Worm (Caenorhabditis elegans): ENCODE measurements around the gene frpr-5.

The frpr-5 gene

ce11 chrV:13575866-13576265, 40.0 kb upstream of the frpr-5 start:
- no peak for TF ChIP-seq lsy-2 (tag; optimal IDR thresholded peaks at IDR 0.05)
- TF ChIP-seq elt-3 (tag; optimal IDR thresholded peaks at IDR 0.05): no peak
- no peak for TF ChIP-seq ZK546.5 (tag; optimal IDR thresholded peaks at IDR 0.05)
- no peak for TF ChIP-seq ceh-82 (tag; optimal IDR thresholded peaks at IDR 0.05)
- TF ChIP-seq C34F6.9 (tag; optimal IDR thresholded peaks at IDR 0.05): no peak
- no peak for TF ChIP-seq zag-1 (tag; optimal IDR thresholded peaks at IDR 0.05)
- no peak for TF ChIP-seq nhr-12 (tag; optimal IDR thresholded peaks at IDR 0.05)

- TF ChIP-seq nhr-12 (tag; optimal IDR thresholded peaks at IDR 0.05): no peak
- TF ChIP-seq fos-1 (tag; optimal IDR thresholded peaks at IDR 0.05): peak; percentile 86
These were observed 35.9 kb upstream of the frpr-5 start, which contains the start of gene C50B8.4 for ce11 chrV:13571714-13572258. C50B8.4 (plus strand) TSS chrV:13572012.

- TF ChIP-seq nhr-21 (tag; optimal IDR thresholded peaks at IDR 0.05) (peak; percentile 11), Y55F3AM.14 (GFP tag; optimal IDR thresholded peaks at IDR 0.05) (no peak), skn-1 (tag; optimal IDR thresholded peaks at IDR 0.05) (no peak), sma-3 (GFP tag; optimal IDR thresholded peaks at IDR 0.05) (peak; percentile 42), elt-3 (tag; optimal IDR thresholded peaks at IDR 0.05) (no peak), aly-2 (tag; optimal IDR thresholded peaks at IDR 0.05) (no peak), lsy-2 (tag; optimal IDR thresholded peaks at IDR 0.05) (peak; percentile 10 to 68), ztf-11 (tag; optimal IDR thresholded peaks at IDR 0.05) (no peak), ceh-82 (tag; optimal IDR thresholded peaks at IDR 0.05) (no peak), mdl-1 (tag; optimal IDR thresholded peaks at IDR 0.05) (no peak), nhr-77 (tag; optimal IDR thresholded peaks at IDR 0.05) (no peak), nhr-11 (tag; optimal IDR thresholded peaks at IDR 0.05) (no peak), lin-13 (GFP tag; optimal IDR thresholded peaks at IDR 0.05) (peak; percentile 28), nhr-6 (tag; optimal IDR thresholded peaks at IDR 0.05) (no peak), sma-9 (GFP tag; optimal IDR thresholded peaks at IDR 0.05) (peak; percentile 50), sma-9 (tag; optimal IDR thresholded peaks at IDR 0.05) (no peak), snpc-4 (tag; optimal IDR thresholded peaks at IDR 0.05) (no peak), ceh-16 (tag; optimal IDR thresholded peaks at IDR 0.05) (no peak), ZK546.5 (tag; optimal IDR thresholded peaks at IDR 0.05) (no peak), blmp-1 (tag; optimal IDR thresholded peaks at IDR 0.05; ENCODE audit: insufficient read depth) (no peak), nhr-23 (tag; optimal IDR thresholded peaks at IDR 0.05) (no peak), gmeb-1 (tag; optimal IDR thresholded peaks at IDR 0.05) (peak; percentile 74), unc-55 (GFP tag; optimal IDR thresholded peaks at IDR 0.05) (peak; percentile 78), mbf-1 (tag; optimal IDR thresholded peaks at IDR 0.05) (no peak), fos-1 (tag; optimal IDR thresholded peaks at IDR 0.05) (peak; percentile 42), nhr-129 (tag; optimal IDR thresholded peaks at IDR 0.05) (peak; percentile 40), F13H6.1 (tag; optimal IDR thresholded peaks at IDR 0.05) (peak; percentile 31), unc-39 (tag; optimal IDR thresholded peaks at IDR 0.05) (no peak), ztf-4 (tag; optimal IDR thresholded peaks at IDR 0.05) (no peak), C34F6.9 (tag; optimal IDR thresholded peaks at IDR 0.05) (peak; percentile 62), sem-4 (tag; optimal IDR thresholded peaks at IDR 0.05) (no peak), ztf-1 (GFP tag; conservative IDR thresholded peaks at IDR 0.05) (no peak), nhr-12 (tag; optimal IDR thresholded peaks at IDR 0.05) (no peak), R02D3.7 (tag; optimal IDR thresholded peaks at IDR 0.05) (no peak), dmd-4 (tag; optimal IDR thresholded peaks at IDR 0.05) (no peak), peb-1 (tag; optimal IDR thresholded peaks at IDR 0.05) (no peak), elt-1 (tag; optimal IDR thresholded peaks at IDR 0.05) (no peak), zag-1 (tag; optimal IDR thresholded peaks at IDR 0.05) (no peak), nhr-237 (tag; optimal IDR thresholded peaks at IDR 0.05) (no peak), unc-62 (GFP tag; optimal IDR thresholded peaks at IDR 0.05) (no peak), lin-39 (tag; optimal IDR thresholded peaks at IDR 0.05) (no peak), crh-2 (tag; optimal IDR thresholded peaks at IDR 0.05) (peak; percentile 67)
These were observed 32.6 kb upstream of the frpr-5 start, which contains the start of the genes nuaf-1 and bir-2 for ce11 chrV:13568533-13568932. nuaf-1 (minus strand) TSS chrV:13568630. bir-2 (plus strand) TSS chrV:13568850.
